Fruit fly (Drosophila melanogaster) whole organism, pupa: Measurements from ENCODE around the gene CG15473.

Experiments used
- CG10348 ChIP-seq: fragments of 200-800 bp; sonication (Bioruptor generic); IDR thresholded peaks from 2 replicates; pipeline ENCODE4 v1.3.6; 2022; ENCODE audit warnings: missing biosample characterization, missing genetic modification characterization
- CG12605 ChIP-seq: fragments of 200-800 bp; sonication (Bioruptor generic); IDR thresholded peaks from 2 replicates; pipeline ENCODE4 v1.3.6; 2022; ENCODE audit warnings: missing biosample characterization, missing genetic modification characterization
- CG13204 ChIP-seq: fragments of 200-800 bp; sonication (Bioruptor generic); optimal IDR thresholded peaks from 2 replicates; lab custom pipeline; 2018; ENCODE audit warnings: missing biosample characterization, mild to moderate bottlenecking, missing genetic modification characterization, moderate library complexity
- CG14655 ChIP-seq: fragments of 200-800 bp; sonication (Bioruptor generic); optimal IDR thresholded peaks from 3 replicates; lab custom pipeline; 2017; ENCODE audit warnings: mild to moderate bottlenecking, missing biosample characterization, missing genetic modification reagents, missing genetic modification characterization
- CG15710 ChIP-seq: fragments of 200-800 bp; sonication (Bioruptor generic); optimal IDR thresholded peaks from 2 replicates; lab custom pipeline; 2018; ENCODE audit warnings: missing biosample characterization, mild to moderate bottlenecking, missing genetic modification characterization, moderate library complexity
- CG17806 ChIP-seq: fragments of 200-800 bp; sonication (Bioruptor generic); optimal IDR thresholded peaks from 2 replicates; lab custom pipeline; 2018; ENCODE audit warnings: missing biosample characterization, mild to moderate bottlenecking, missing genetic modification characterization, moderate library complexity
- CG32121 ChIP-seq: fragments of 200-800 bp; sonication (Bioruptor generic); IDR thresholded peaks from 2 replicates; pipeline ENCODE4 v1.3.6; 2022; ENCODE audit warnings: missing biosample characterization, missing genetic modification characterization
- CG34367 ChIP-seq: fragments of 200-800 bp; sonication (Bioruptor generic); optimal IDR thresholded peaks from 2 replicates; lab custom pipeline; 2018; ENCODE audit warnings: missing biosample characterization, mild to moderate bottlenecking, missing genetic modification characterization
- CG4496 ChIP-seq: fragments of 200-800 bp; sonication (Bioruptor generic); IDR thresholded peaks from 3 replicates; pipeline ENCODE4 v1.3.6; 2022; ENCODE audit warnings: missing biosample characterization, missing genetic modification characterization
- CG8159 ChIP-seq: fragments of 200-800 bp; sonication (Bioruptor generic); optimal IDR thresholded peaks from 3 replicates; lab custom pipeline; 2018; ENCODE audit warnings: missing biosample characterization, mild to moderate bottlenecking, missing genetic modification characterization, moderate library complexity
- CG8301 ChIP-seq: fragments of 200-800 bp; sonication (Bioruptor generic); optimal IDR thresholded peaks from 2 replicates; lab custom pipeline; 2018; ENCODE audit warnings: missing biosample characterization, mild to moderate bottlenecking, missing genetic modification characterization
- CG9948 ChIP-seq: fragments of 200-800 bp; sonication (Bioruptor generic); optimal IDR thresholded peaks from 2 replicates; lab custom pipeline; 2018; ENCODE audit warnings: missing biosample characterization, mild to moderate bottlenecking, missing genetic modification characterization, moderate library complexity
- D1 ChIP-seq: fragments of 200-800 bp; sonication (Bioruptor generic); optimal IDR thresholded peaks from 2 replicates; lab custom pipeline; 2018; ENCODE audit warnings: missing biosample characterization, mild to moderate bottlenecking, missing genetic modification characterization, moderate library complexity
- EcR ChIP-seq: fragments of 200-800 bp; sonication (Bioruptor generic); optimal IDR thresholded peaks from 3 replicates; lab custom pipeline; 2019; ENCODE audit warnings: missing biosample characterization, missing genetic modification characterization, mild to moderate bottlenecking, moderate library complexity, missing genetic modification reagents
- Ets98B ChIP-seq: fragments of 200-800 bp; sonication (Bioruptor generic); IDR thresholded peaks from 2 replicates; pipeline ENCODE4 v1.3.6; 2022; ENCODE audit warnings: missing biosample characterization, missing genetic modification characterization
- Pif1A ChIP-seq: fragments of 200-800 bp; sonication (Bioruptor generic); optimal IDR thresholded peaks from 3 replicates; lab custom pipeline; 2016; ENCODE audit warnings: missing biosample characterization, missing genetic modification characterization
- Pif1B ChIP-seq: fragments of 200-800 bp; sonication (Bioruptor generic); optimal IDR thresholded peaks from 3 replicates; lab custom pipeline; 2016; ENCODE audit warnings: missing biosample characterization, missing genetic modification characterization
- Snoo ChIP-seq: fragments of 200-800 bp; sonication (Bioruptor generic); optimal IDR thresholded peaks from 3 replicates; lab custom pipeline; 2017; ENCODE audit warnings: missing biosample characterization, mild to moderate bottlenecking, missing genetic modification characterization, inconsistent platforms
- fd96Ca ChIP-seq: fragments of 200-800 bp; sonication (Bioruptor generic); IDR thresholded peaks from 3 replicates; pipeline ENCODE4 v1.3.6; 2022; ENCODE audit warnings: missing biosample characterization, missing genetic modification characterization
- gl ChIP-seq: fragments of 200-800 bp; sonication (Bioruptor generic); optimal IDR thresholded peaks from 2 replicates; lab custom pipeline; 2018; ENCODE audit warnings: missing biosample characterization, mild to moderate bottlenecking, missing genetic modification characterization
- rn ChIP-seq: fragments of 200-800 bp; sonication (Bioruptor generic); IDR thresholded peaks from 2 replicates; pipeline ENCODE4 v1.3.6; 2022; ENCODE audit warnings: missing biosample characterization, missing genetic modification characterization

The CG15473 gene

dm6 chrX:4678146-4678912, 24.0 kb upstream of the CG15473 start:
- peak; percentile 91 for TF ChIP-seq EcR (GFP tag; lab: Kevin White, UChicago)
- TF ChIP-seq fd96Ca (GFP tag; lab: Robert Waterston, UW): no peak
- TF ChIP-seq CG14655 (GFP tag; lab: Kevin White, UChicago): no peak
- TF ChIP-seq, all 21 proteins: peak for 1

DNA sequence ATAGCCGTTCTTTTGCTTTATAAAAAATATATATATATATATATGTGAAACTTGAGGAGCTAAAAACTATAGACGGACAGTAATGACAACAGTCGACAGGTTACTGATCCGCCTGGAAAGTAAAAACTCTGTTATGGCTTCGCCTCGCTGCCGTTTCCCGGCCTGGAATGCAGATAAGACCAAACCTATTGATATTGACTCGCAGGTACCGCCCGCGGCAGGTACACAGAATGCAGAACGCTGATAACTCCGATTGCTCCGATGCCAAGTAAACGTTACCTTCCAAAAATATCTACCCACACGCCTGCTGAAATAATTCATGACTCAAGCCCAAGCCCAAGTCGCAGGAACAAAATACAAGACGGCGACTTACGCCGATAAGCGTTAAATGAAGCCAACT, 23.1 kb upstream of the CG15473 start:
- TF ChIP-seq CG10348 (GFP tag; lab: Robert Waterston, UW): no peak
- no peak for TF ChIP-seq D1 (tag; lab: Kevin White, UChicago)
- no peak for TF ChIP-seq CG12605 (GFP tag; lab: Robert Waterston, UW)
- TF ChIP-seq Ets98B (GFP tag; lab: Robert Waterston, UW): 0 out of 2 replicates have a peak, but pooled peaks have one; percentile 13
- TF ChIP-seq Pif1B (GFP tag; lab: Kevin White, UChicago): peak; percentile 1
- no peak for TF ChIP-seq gl (tag; lab: Kevin White, UChicago)
- TF ChIP-seq CG4496: peak; percentile 52; the same call in 1 of the 3 replicates
- no peak for TF ChIP-seq CG13204 (GFP tag; lab: Kevin White, UChicago)
- TF ChIP-seq CG14655 (GFP tag; lab: Kevin White, UChicago): no peak
- no peak for TF ChIP-seq CG15710 (tag; lab: Kevin White, UChicago)

dm6 chrX:4675054-4675453, 20.8 kb upstream of the CG15473 start:
- TF ChIP-seq Snoo (tag; lab: Kevin White, UChicago) (no peak), CG32121 (GFP tag; lab: Robert Waterston, UW) (no peak), CG34367 (tag; lab: Kevin White, UChicago) (no peak), gl (tag; lab: Kevin White, UChicago) (no peak), D1 (tag; lab: Kevin White, UChicago) (no peak), CG15710 (tag; lab: Kevin White, UChicago) (no peak), EcR (GFP tag; lab: Kevin White, UChicago) (no peak), Pif1B (GFP tag; lab: Kevin White, UChicago) (no peak), rn (GFP tag; lab: Robert Waterston, UW) (no peak), fd96Ca (GFP tag; lab: Robert Waterston, UW) (no peak), Pif1A (no peak), CG13204 (GFP tag; lab: Kevin White, UChicago) (no peak), Ets98B (GFP tag; lab: Robert Waterston, UW) (no peak)
- TF ChIP-seq, all 21 proteins: peak for 0

DNA sequence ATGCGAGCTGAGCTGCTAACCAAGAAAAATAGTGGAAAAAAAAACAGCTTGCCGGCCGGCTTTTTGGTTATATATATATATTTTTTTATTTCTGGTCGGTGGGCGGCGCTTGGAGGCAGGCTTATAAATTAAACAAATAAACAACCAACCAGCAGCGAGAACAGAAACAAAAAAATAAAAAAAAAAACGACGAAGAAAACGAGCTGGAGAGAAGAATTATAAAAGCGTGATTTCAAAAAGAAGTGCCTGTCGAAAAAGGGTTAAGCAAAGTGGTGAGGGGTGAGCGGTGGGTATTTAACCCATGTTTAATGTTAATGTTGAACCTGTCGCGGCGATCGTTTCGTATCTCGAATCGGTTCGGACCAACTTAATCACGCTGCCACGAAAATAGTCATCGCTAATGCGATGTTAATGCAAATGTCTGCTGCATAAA, 16.9 kb upstream of the CG15473 start:
- TF ChIP-seq gl (tag; lab: Kevin White, UChicago) (peak; percentile 18), CG8301 (tag; lab: Kevin White, UChicago) (no peak), CG4496 (no peak), CG8159 (tag; lab: Kevin White, UChicago) (peak; percentile 22), CG14655 (GFP tag; lab: Kevin White, UChicago) (no peak), CG9948 (tag; lab: Kevin White, UChicago) (no peak), CG12605 (GFP tag; lab: Robert Waterston, UW) (no peak), Pif1A (peak; percentile 17), CG17806 (tag; lab: Kevin White, UChicago) (no peak), EcR (GFP tag; lab: Kevin White, UChicago) (peak; percentile 53)

DNA sequence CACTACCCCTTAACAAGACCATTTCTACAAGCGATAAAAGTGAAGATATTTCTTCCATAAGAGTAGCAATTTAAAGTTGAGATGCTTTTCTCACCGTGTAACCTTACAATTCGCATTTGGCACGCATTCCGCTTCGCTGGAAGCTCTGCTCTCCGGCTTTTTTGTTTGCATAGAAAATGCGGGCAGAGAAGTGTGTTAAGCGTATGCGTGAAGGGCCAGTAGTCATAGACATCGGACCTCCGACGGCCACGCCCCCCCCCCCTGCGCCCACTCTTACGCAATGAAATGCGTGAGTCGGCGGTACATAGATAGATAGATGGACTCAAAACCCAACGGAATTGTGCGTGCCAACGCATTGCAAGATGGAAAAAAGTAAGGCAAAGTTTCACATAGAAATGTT, 15.1 kb upstream of the CG15473 start:
- no peak for TF ChIP-seq EcR (GFP tag; lab: Kevin White, UChicago)
- no peak for TF ChIP-seq CG8159 (tag; lab: Kevin White, UChicago)
- TF ChIP-seq Ets98B (GFP tag; lab: Robert Waterston, UW): peak; percentile 10; the same call in 1 of the 2 replicates
- no peak for TF ChIP-seq CG17806 (tag; lab: Kevin White, UChicago)
- no peak for TF ChIP-seq CG4496
- TF ChIP-seq Snoo (tag; lab: Kevin White, UChicago): no peak
- TF ChIP-seq fd96Ca (GFP tag; lab: Robert Waterston, UW): 0 out of 3 replicates have a peak, but pooled peaks have one; percentile 10
- TF ChIP-seq Pif1A: no peak

dm6 chrX:4666650-4667360, 12.5 kb upstream of the CG15473 start, which contains the start of gene CG3009:
Gene CG3009 (minus strand): TSS chrX:4666700.
- TF ChIP-seq Pif1B (GFP tag; lab: Kevin White, UChicago) (peak; percentile 95), fd96Ca (GFP tag; lab: Robert Waterston, UW) (peak; percentile 98), D1 (tag; lab: Kevin White, UChicago) (peak; percentile 91), CG32121 (GFP tag; lab: Robert Waterston, UW) (peak; percentile 98), CG12605 (GFP tag; lab: Robert Waterston, UW) (peak; percentile 96), Ets98B (GFP tag; lab: Robert Waterston, UW) (peak; percentile 98), gl (tag; lab: Kevin White, UChicago) (peak; percentile 85), CG13204 (GFP tag; lab: Kevin White, UChicago) (peak; percentile 94), CG8301 (tag; lab: Kevin White, UChicago) (peak; percentile 94), CG17806 (tag; lab: Kevin White, UChicago) (peak; percentile 93), rn (GFP tag; lab: Robert Waterston, UW) (peak; percentile 92), Snoo (tag; lab: Kevin White, UChicago) (peak; percentile 98), CG15710 (tag; lab: Kevin White, UChicago) (peak; percentile 96), CG34367 (tag; lab: Kevin White, UChicago) (peak; percentile 93), EcR (GFP tag; lab: Kevin White, UChicago) (peak; percentile 68), CG4496 (peak; percentile 98), CG9948 (tag; lab: Kevin White, UChicago) (peak; percentile 94), Pif1A (peak; percentile 98), CG8159 (tag; lab: Kevin White, UChicago) (peak; percentile 94), CG14655 (GFP tag; lab: Kevin White, UChicago) (peak; percentile 95), CG10348 (GFP tag; lab: Robert Waterston, UW) (peak; percentile 95)
